Fruit fly (Drosophila melanogaster) ovary, adult (tissue): ENCODE results near the gene CG16775.
"Not testable (repeated sequence)": the region's sequence is repeated elsewhere in the genome, so short reads cannot be mapped to it uniquely, and the experiment has no call there.

ENCODE experiments used
- CG17801 ChIP-seq: fragments of 200-800 bp; optimal IDR thresholded peaks from 2 replicates; lab custom pipeline; 2019; ENCODE audit warnings: missing biosample characterization, mild to moderate bottlenecking, missing genetic modification characterization, moderate library complexity; ENCODE audit not compliant: partially characterized antibody

CG16775 gene

DNA sequence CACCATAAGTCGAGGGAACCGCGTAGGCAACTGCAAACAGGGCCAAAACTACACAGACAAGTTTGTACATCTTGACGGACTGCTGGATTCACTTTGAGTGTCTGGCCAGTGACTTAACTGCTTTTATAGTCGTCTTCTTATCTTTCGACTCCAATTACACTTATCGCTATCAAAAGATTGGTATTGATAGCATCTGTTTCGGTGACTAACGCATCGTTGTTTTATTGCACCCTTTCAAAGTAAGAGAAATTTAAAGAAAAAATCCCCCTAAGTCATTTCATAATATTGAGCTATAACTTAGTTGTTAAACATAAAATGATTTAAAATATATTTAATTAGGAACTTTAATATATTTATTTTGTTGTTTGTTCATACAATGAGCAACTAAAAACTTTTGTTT is 2.2 kb downstream of the CG16775 start, which contains the start of gene CG5506:
Gene CG5506 (minus strand): TSS at position 101 of the 400 bp plus-strand sequence.
- no peak for TF ChIP-seq CG17801 (GFP tag; lab: Kevin White, UChicago)

DNA sequence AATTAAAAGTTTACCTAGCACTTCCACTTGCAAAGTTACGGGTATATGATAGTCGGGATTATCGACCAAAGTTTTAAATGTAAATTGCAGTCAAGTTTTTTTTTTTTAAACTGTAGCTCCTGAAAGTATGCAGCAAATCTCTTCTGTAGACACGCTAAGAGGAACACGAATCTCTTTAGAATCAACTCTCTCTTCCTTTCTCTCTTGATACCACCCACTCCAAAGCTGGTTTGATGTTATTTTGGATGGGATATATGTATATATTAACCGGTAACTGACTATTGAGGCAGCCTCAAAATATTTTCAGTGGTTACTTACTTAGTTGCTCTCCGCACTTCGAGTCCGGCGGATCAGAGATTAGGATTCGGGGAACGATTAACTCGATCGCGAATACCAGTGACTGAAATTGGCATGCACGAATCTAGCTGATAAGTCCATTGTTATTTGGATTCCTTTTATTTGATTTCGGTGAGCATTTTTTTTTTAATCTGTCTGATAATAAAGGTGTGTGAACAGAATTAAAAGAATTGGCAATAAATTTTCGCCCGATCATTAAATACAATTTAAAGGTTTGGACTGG is 7.6 kb downstream of the CG16775 start, which contains the start of gene CG7408:
Gene CG7408 (plus strand): TSS at position 316 of the 580 bp plus-strand sequence.
- peak; percentile 9 for TF ChIP-seq CG17801 (GFP tag; lab: Kevin White, UChicago)

DNA sequence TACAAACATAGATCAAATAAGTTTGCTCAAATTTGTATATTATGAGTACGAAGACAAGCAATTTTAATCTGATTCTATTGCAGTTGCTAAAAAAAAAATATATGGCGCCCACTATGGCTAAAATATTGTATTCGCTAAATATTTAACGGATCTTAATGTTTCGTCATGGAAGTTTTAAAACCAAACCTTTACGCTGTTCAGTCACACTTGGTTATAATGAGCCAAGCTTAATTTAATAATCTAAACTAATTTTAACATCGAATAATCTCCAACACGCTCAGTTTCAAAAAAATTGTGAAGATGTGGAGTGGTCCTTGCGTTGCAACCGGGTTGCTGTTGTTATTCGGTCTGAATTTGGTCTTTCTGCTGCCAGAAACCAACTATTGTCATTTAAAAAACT is 28.3 kb downstream of the CG16775 start, which contains the start of gene CG34002:
Gene CG34002 (plus strand): TSS at position 301 of the 400 bp plus-strand sequence.
- not testable (repeated sequence) for TF ChIP-seq CG17801 (GFP tag; lab: Kevin White, UChicago)

DNA sequence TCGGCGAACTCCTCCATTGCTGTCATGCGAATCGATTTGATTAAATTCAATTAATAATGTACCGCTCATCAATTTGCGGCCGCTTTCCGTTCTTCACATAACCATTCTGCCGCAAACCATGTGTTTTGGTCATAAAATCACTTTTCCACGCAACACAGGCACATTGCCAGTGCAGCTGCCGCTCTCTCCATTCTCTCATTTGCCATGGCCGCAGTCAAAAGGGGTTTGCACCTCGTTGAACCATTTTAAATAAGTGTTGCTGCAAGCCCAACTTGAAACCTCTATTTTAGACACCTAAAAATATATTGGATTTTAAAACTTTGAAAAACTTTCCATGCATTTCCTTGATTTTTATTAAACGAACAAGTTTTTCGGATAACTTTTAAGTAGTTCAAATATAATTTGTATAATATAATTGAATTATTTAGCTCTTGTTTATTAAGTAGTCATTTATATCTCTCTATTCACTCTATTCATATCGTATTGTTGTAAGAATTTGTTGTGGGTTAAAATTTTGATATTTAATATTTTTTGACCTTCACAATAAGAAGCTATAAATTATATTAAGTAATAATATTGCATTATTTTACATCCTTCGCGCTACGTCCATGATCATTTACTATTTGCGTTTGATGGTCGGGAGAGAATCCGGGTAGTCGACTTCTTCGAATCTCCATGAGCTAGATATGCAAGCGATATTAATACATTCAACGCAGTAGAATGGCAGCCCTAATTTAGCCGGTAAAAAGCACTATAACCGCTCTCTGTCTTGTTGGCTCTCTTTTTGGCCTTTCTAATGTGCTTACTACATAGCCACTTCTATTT is 29.6 kb downstream of the CG16775 start, which contains the start of gene CG5535:
Gene CG5535 (minus strand): TSS at position 140 of the 825 bp plus-strand sequence.
- peak; percentile 40 for TF ChIP-seq CG17801 (GFP tag; lab: Kevin White, UChicago)

DNA sequence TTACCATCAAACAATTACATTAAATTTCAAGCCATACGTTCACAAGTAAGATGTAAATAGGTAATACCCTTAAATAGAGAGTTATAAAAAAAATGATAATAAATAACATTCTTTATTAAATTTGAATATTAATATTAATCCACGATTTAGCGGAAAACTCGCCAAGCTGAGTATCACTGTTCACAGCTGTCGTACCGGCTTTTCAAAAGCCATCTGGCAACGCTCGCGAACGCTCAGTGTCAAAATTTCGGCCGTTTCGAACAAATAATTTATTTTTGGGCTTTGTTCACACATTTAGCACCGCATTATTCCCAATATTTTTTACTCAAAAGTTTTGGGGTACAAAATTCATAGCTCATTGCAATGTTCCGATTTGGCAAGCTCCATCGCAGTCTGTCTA is 36.9 kb downstream of the CG16775 start, which contains the start of gene TrpRS-m:
Gene TrpRS-m (plus strand): TSS at position 211 of the 400 bp plus-strand sequence.
- no peak for TF ChIP-seq CG17801 (GFP tag; lab: Kevin White, UChicago)

DNA sequence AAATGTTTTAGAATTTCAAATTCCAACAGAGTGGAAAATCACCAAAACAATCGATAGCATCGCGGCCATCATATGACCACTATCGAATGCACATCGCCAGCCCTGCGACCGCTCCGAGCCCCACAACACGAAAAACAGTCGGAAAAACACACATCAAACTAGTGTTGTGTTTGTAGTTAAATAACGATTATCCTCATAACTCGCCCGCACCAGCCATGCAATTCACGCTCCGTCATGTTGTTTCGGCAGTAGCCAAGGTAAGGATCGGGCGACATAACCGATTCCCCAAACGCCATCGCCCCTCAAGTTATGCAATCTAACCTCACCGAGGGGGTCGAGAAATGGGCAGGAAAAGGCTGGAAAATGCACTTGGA is 39.5 kb downstream of the CG16775 start:
- TF ChIP-seq CG17801 (GFP tag; lab: Kevin White, UChicago), result peak; percentile 5

DNA sequence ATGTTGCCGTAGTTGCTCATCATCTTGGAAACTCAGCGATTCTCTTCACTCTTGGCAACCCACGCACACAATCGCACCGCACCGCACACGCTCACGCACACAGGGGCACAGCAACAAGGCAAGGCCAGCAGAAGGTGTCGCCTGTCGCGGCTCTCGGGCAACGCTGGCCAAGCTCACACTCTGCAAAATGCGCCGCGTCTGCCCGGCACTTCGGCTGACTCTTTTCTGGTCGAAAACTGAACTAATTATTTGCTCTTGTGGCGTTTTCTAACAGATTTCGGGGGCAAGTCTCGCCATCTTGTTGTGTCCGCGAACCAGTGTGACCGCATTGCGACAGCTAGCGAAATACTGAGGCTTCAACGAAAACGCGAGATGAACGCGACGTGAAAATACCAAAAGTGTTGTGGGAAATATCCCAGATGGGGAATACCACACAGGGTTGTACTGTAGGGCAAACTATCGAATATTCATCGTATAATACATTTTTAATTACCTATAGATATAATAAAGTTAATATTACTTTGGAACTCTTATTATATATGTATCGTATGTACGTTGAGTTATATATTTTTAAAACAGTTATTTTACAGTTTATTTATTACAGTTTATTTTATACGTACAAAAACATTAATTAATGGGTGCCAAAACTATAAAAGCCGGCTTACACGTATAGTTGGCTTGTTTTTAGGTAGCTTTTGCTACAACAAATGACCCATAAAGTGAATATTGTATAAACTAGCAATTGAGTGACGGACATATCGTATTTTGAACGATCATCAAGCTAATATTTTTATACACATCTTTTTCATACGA is 40.1 kb downstream of the CG16775 start, which contains the start of the genes MED19 and CG7430:
Gene MED19 (minus strand): TSS at position 333 of the 813 bp plus-strand sequence.
Gene CG7430 (plus strand): TSS at position 748 of the 813 bp plus-strand sequence.
- peak; percentile 67 for TF ChIP-seq CG17801 (GFP tag; lab: Kevin White, UChicago)

DNA sequence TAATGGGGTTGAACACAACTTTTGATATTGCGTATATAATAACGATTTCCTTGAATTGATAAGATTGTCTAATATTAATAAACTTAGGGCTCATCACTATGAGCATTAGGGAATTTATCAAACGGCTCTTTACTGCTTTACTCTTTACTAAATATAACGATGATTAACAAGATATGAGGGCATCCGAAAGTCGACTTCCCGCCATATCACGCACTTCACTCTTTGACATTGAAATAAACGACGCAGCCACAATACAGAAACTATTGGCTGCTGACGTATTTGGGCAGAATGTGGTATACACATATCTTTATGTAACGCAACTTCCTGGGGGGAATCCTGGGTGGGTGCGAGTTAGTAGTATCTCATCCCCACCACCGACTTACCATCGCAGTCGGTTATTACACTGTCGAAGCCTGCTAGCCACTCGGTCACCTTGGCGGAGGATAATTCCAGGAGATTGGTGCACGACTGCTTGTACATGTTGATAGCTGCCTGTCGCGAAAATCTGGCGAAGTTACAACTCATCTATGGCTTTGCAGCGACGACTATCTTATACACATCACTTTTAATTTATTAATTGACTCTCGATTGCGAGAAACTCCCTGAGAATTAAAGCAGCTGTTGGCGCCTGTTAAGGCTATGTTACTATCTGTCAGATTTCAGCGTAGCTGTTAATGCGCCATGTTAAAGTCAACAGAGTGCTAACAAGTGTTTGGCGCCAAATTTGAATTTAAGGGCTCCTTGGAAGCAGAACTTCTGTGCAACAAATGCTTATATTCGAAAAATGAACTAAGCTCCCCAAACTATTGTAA is 43.3 kb downstream of the CG16775 start, which contains the start of gene CG5567:
Gene CG5567 (minus strand): TSS at position 653 of the 812 bp plus-strand sequence.
- TF ChIP-seq CG17801 (GFP tag; lab: Kevin White, UChicago), result peak; percentile 11

DNA sequence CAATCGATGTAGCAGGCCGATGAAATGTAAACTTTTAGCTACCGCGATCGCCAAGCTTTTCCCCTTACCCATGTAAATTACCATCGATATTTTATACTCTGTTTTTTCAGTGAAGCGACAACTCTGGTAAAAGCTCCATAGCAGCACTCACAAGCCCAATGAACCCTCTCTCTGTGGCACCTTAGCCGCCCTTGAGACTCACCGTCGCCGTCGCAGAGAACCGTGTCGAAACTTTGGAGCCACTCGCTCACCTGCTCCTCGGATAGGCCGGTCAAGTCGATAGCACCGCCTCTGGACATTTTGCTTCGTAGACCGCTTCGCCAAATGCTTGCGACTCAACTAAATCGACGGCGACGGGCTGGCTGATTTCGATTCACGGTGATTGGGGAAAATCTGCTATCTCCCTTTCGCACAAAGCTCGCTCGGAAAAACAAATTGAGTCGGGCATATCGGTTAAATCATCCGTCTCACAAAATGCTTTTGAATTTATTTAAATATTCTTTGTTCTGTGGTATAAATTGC is 45.3 kb downstream of the CG16775 start, which contains the start of gene CG5577:
Gene CG5577 (minus strand): TSS at position 343 of the 522 bp plus-strand sequence.
- peak; percentile 73 for TF ChIP-seq CG17801 (GFP tag; lab: Kevin White, UChicago)
